Fruit fly (Drosophila melanogaster): ENCODE measurements around the gene CG3397.

- no peak for TF ChIP-seq CTCF (optimal IDR thresholded peaks at IDR 0.05)
- TF ChIP-seq CG8478 (optimal IDR thresholded peaks at IDR 0.05): no peak
Measured at dm6 chr3R:11964000-11964399, 20.3 kb downstream of the CG3397 start.
